Fruit fly (Drosophila melanogaster): Measurements from ENCODE around the gene CG12674.

dm6 chr2L:2037551-2038252 is 42.0 kb upstream of the CG12674 start:
- TF ChIP-seq CG32121 (GFP tag; IDR thresholded peaks at IDR 0.05) (no peak), CG15710 (tag; optimal IDR thresholded peaks at IDR 0.05) (no peak), EcR (GFP tag; optimal IDR thresholded peaks at IDR 0.05) (no peak), Snoo (tag; optimal IDR thresholded peaks at IDR 0.05) (no peak), CG12605 (GFP tag; IDR thresholded peaks at IDR 0.05) (no peak), CG8301 (tag; optimal IDR thresholded peaks at IDR 0.05) (no peak), CG17806 (tag; optimal IDR thresholded peaks at IDR 0.05) (no peak), Pif1B (GFP tag; optimal IDR thresholded peaks at IDR 0.05) (no peak)
